Fruit fly (Drosophila melanogaster) whole organism, pupa: ENCODE measurements around the gene CG9547.

ENCODE experiments used
- CG10348 ChIP-seq: fragments of 200-800 bp; sonication (Bioruptor generic); IDR thresholded peaks from 2 replicates; pipeline ENCODE4 v1.3.6; 2022; ENCODE audit warnings: missing biosample characterization, missing genetic modification characterization
- CG12605 ChIP-seq: fragments of 200-800 bp; sonication (Bioruptor generic); IDR thresholded peaks from 2 replicates; pipeline ENCODE4 v1.3.6; 2022; ENCODE audit warnings: missing biosample characterization, missing genetic modification characterization
- CG13204 ChIP-seq: fragments of 200-800 bp; sonication (Bioruptor generic); optimal IDR thresholded peaks from 2 replicates; lab custom pipeline; 2018; ENCODE audit warnings: missing biosample characterization, mild to moderate bottlenecking, missing genetic modification characterization, moderate library complexity
- CG14655 ChIP-seq: fragments of 200-800 bp; sonication (Bioruptor generic); optimal IDR thresholded peaks from 3 replicates; lab custom pipeline; 2017; ENCODE audit warnings: mild to moderate bottlenecking, missing biosample characterization, missing genetic modification reagents, missing genetic modification characterization
- CG15710 ChIP-seq: fragments of 200-800 bp; sonication (Bioruptor generic); optimal IDR thresholded peaks from 2 replicates; lab custom pipeline; 2018; ENCODE audit warnings: missing biosample characterization, mild to moderate bottlenecking, missing genetic modification characterization, moderate library complexity
- CG17806 ChIP-seq: fragments of 200-800 bp; sonication (Bioruptor generic); optimal IDR thresholded peaks from 2 replicates; lab custom pipeline; 2018; ENCODE audit warnings: missing biosample characterization, mild to moderate bottlenecking, missing genetic modification characterization, moderate library complexity
- CG32121 ChIP-seq: fragments of 200-800 bp; sonication (Bioruptor generic); IDR thresholded peaks from 2 replicates; pipeline ENCODE4 v1.3.6; 2022; ENCODE audit warnings: missing biosample characterization, missing genetic modification characterization
- CG34367 ChIP-seq: fragments of 200-800 bp; sonication (Bioruptor generic); optimal IDR thresholded peaks from 2 replicates; lab custom pipeline; 2018; ENCODE audit warnings: missing biosample characterization, mild to moderate bottlenecking, missing genetic modification characterization
- CG4496 ChIP-seq: fragments of 200-800 bp; sonication (Bioruptor generic); IDR thresholded peaks from 3 replicates; pipeline ENCODE4 v1.3.6; 2022; ENCODE audit warnings: missing biosample characterization, missing genetic modification characterization
- CG8159 ChIP-seq: fragments of 200-800 bp; sonication (Bioruptor generic); optimal IDR thresholded peaks from 3 replicates; lab custom pipeline; 2018; ENCODE audit warnings: missing biosample characterization, mild to moderate bottlenecking, missing genetic modification characterization, moderate library complexity
- CG8301 ChIP-seq: fragments of 200-800 bp; sonication (Bioruptor generic); optimal IDR thresholded peaks from 2 replicates; lab custom pipeline; 2018; ENCODE audit warnings: missing biosample characterization, mild to moderate bottlenecking, missing genetic modification characterization
- CG9948 ChIP-seq: fragments of 200-800 bp; sonication (Bioruptor generic); optimal IDR thresholded peaks from 2 replicates; lab custom pipeline; 2018; ENCODE audit warnings: missing biosample characterization, mild to moderate bottlenecking, missing genetic modification characterization, moderate library complexity
- D1 ChIP-seq: fragments of 200-800 bp; sonication (Bioruptor generic); optimal IDR thresholded peaks from 2 replicates; lab custom pipeline; 2018; ENCODE audit warnings: missing biosample characterization, mild to moderate bottlenecking, missing genetic modification characterization, moderate library complexity
- EcR ChIP-seq: fragments of 200-800 bp; sonication (Bioruptor generic); optimal IDR thresholded peaks from 3 replicates; lab custom pipeline; 2019; ENCODE audit warnings: missing biosample characterization, missing genetic modification characterization, mild to moderate bottlenecking, moderate library complexity, missing genetic modification reagents
- Ets98B ChIP-seq: fragments of 200-800 bp; sonication (Bioruptor generic); IDR thresholded peaks from 2 replicates; pipeline ENCODE4 v1.3.6; 2022; ENCODE audit warnings: missing biosample characterization, missing genetic modification characterization
- Pif1A ChIP-seq: fragments of 200-800 bp; sonication (Bioruptor generic); optimal IDR thresholded peaks from 3 replicates; lab custom pipeline; 2016; ENCODE audit warnings: missing biosample characterization, missing genetic modification characterization
- Pif1B ChIP-seq: fragments of 200-800 bp; sonication (Bioruptor generic); optimal IDR thresholded peaks from 3 replicates; lab custom pipeline; 2016; ENCODE audit warnings: missing biosample characterization, missing genetic modification characterization
- Snoo ChIP-seq: fragments of 200-800 bp; sonication (Bioruptor generic); optimal IDR thresholded peaks from 3 replicates; lab custom pipeline; 2017; ENCODE audit warnings: missing biosample characterization, mild to moderate bottlenecking, missing genetic modification characterization, inconsistent platforms
- fd96Ca ChIP-seq: fragments of 200-800 bp; sonication (Bioruptor generic); IDR thresholded peaks from 3 replicates; pipeline ENCODE4 v1.3.6; 2022; ENCODE audit warnings: missing biosample characterization, missing genetic modification characterization
- gl ChIP-seq: fragments of 200-800 bp; sonication (Bioruptor generic); optimal IDR thresholded peaks from 2 replicates; lab custom pipeline; 2018; ENCODE audit warnings: missing biosample characterization, mild to moderate bottlenecking, missing genetic modification characterization
- rn ChIP-seq: fragments of 200-800 bp; sonication (Bioruptor generic); IDR thresholded peaks from 2 replicates; pipeline ENCODE4 v1.3.6; 2022; ENCODE audit warnings: missing biosample characterization, missing genetic modification characterization

Gene CG9547

dm6 chr2L:6476753-6477152 lies 17.6 kb downstream of the CG9547 start, which contains the start of gene CG9536:
Gene CG9536, minus strand, starts transcription at chr2L:6476975.
- TF ChIP-seq CG12605 (no peak), CG10348 (GFP tag; lab: Robert Waterston, UW) (no peak), gl (tag; lab: Kevin White, UChicago) (no peak), CG8159 (tag; lab: Kevin White, UChicago) (no peak), CG13204 (GFP tag; lab: Kevin White, UChicago) (no peak), fd96Ca (GFP tag; lab: Robert Waterston, UW) (no peak), CG17806 (no peak), rn (GFP tag; lab: Robert Waterston, UW) (no peak), Ets98B (GFP tag; lab: Robert Waterston, UW) (no peak), CG8301 (tag; lab: Kevin White, UChicago) (no peak), CG15710 (tag; lab: Kevin White, UChicago) (no peak), D1 (tag; lab: Kevin White, UChicago) (no peak), CG9948 (no peak), Pif1A (GFP tag; lab: Kevin White, UChicago) (no peak), Snoo (no peak), CG32121 (no peak), CG34367 (no peak), CG14655 (GFP tag; lab: Kevin White, UChicago) (no peak)

- no peak for TF ChIP-seq CG17806
- 0 out of 3 replicates have a peak, but pooled peaks have one; percentile 10 for TF ChIP-seq fd96Ca (GFP tag; lab: Robert Waterston, UW)
Observed at dm6 chr2L:6474878-6475582, 19.3 kb downstream of the CG9547 start.

- TF ChIP-seq EcR (GFP tag; lab: Kevin White, UChicago) (no peak), CG9948 (no peak), CG12605 (no peak), Pif1A (GFP tag; lab: Kevin White, UChicago) (no peak), Pif1B (GFP tag; lab: Kevin White, UChicago) (no peak), rn (GFP tag; lab: Robert Waterston, UW) (no peak)
Observed at dm6 chr2L:6474298-6474697, 20.0 kb downstream of the CG9547 start.

dm6 chr2L:6473076-6474037 lies 21.0 kb downstream of the CG9547 start, which contains the start of gene mmy:
Gene mmy, minus strand, starts transcription at chr2L:6473904.
- TF ChIP-seq CG10348 (GFP tag; lab: Robert Waterston, UW) (no peak), Ets98B (GFP tag; lab: Robert Waterston, UW) (peak; percentile 74), CG17806 (peak; percentile 57), CG8159 (tag; lab: Kevin White, UChicago) (peak; percentile 83), CG15710 (tag; lab: Kevin White, UChicago) (peak; percentile 77), CG14655 (GFP tag; lab: Kevin White, UChicago) (peak; percentile 72), CG4496 (GFP tag; lab: Robert Waterston, UW) (peak; percentile 82), CG34367 (peak; percentile 44), Pif1B (GFP tag; lab: Kevin White, UChicago) (peak; percentile 34), Pif1A (GFP tag; lab: Kevin White, UChicago) (peak; percentile 58), CG8301 (tag; lab: Kevin White, UChicago) (peak; percentile 71), CG32121 (peak; percentile 67; the same call in 1 of the 2 replicates), D1 (tag; lab: Kevin White, UChicago) (no peak), fd96Ca (GFP tag; lab: Robert Waterston, UW) (peak; percentile 79; the same call in 2 of the 3 replicates), rn (GFP tag; lab: Robert Waterston, UW) (peak; percentile 38; the same call in 1 of the 2 replicates), CG12605 (peak; percentile 75), CG9948 (peak; percentile 75), EcR (GFP tag; lab: Kevin White, UChicago) (no peak), CG13204 (GFP tag; lab: Kevin White, UChicago) (peak; percentile 44), gl (tag; lab: Kevin White, UChicago) (peak; percentile 23), Snoo (peak; percentile 56)

- TF ChIP-seq CG17806 (peak; percentile 48), Pif1B (GFP tag; lab: Kevin White, UChicago) (peak; percentile 31), CG8159 (tag; lab: Kevin White, UChicago) (peak; percentile 69), CG10348 (GFP tag; lab: Robert Waterston, UW) (no peak), gl (tag; lab: Kevin White, UChicago) (no peak), Snoo (peak; percentile 36), CG32121 (no peak), fd96Ca (GFP tag; lab: Robert Waterston, UW) (no peak), rn (GFP tag; lab: Robert Waterston, UW) (no peak), CG13204 (GFP tag; lab: Kevin White, UChicago) (no peak), Pif1A (GFP tag; lab: Kevin White, UChicago) (peak; percentile 46), CG9948 (peak; percentile 49), CG14655 (GFP tag; lab: Kevin White, UChicago) (peak; percentile 62), D1 (tag; lab: Kevin White, UChicago) (peak; percentile 21), CG8301 (tag; lab: Kevin White, UChicago) (peak; percentile 68), CG15710 (tag; lab: Kevin White, UChicago) (peak; percentile 60), CG12605 (no peak), Ets98B (GFP tag; lab: Robert Waterston, UW) (peak; percentile 8; the same call in 1 of the 2 replicates), EcR (GFP tag; lab: Kevin White, UChicago) (peak; percentile 9), CG4496 (GFP tag; lab: Robert Waterston, UW) (peak; percentile 44; the same call in 1 of the 3 replicates), CG34367 (peak; percentile 31)
Observed at dm6 chr2L:6471978-6472776, 22.2 kb downstream of the CG9547 start.
